Worm (Caenorhabditis elegans) whole organism, late embryonic: Measurements from ENCODE around the gene C06A1.6.

ENCODE experiments used
- T23F11.4 ChIP-seq: fragments of 200-800 bp; sonication (Bioruptor generic); optimal IDR thresholded peaks from 2 replicates; lab custom pipeline; 2018; ENCODE audit warnings: mild to moderate bottlenecking, missing genetic modification characterization, missing compliant biosample characterization
- ceh-31 ChIP-seq: sonication (generic microtip); optimal IDR thresholded peaks from 2 replicates; lab custom pipeline; 2016; ENCODE audit warnings: missing genetic modification characterization, missing compliant biosample characterization
- ceh-9 ChIP-seq: sonication (generic microtip); optimal IDR thresholded peaks from 2 replicates; lab custom pipeline; 2016; ENCODE audit warnings: mild to moderate bottlenecking, missing genetic modification characterization, inconsistent platforms, missing compliant biosample characterization
- fax-1 ChIP-seq: sonication (generic microtip); optimal IDR thresholded peaks from 2 replicates; lab custom pipeline; 2016; ENCODE audit warnings: missing genotype, missing genetic modification characterization, missing compliant biosample characterization
- fkh-10 ChIP-seq: fragments of 150-350 bp; optimal IDR thresholded peaks from 2 replicates; lab custom pipeline; 2014; ENCODE audit warnings: missing biosample characterization, missing genetic modification reagents, missing genetic modification characterization
- fkh-6 ChIP-seq: sonication (generic microtip); optimal IDR thresholded peaks from 2 replicates; lab custom pipeline; 2016; ENCODE audit warnings: missing genetic modification characterization, missing compliant biosample characterization
- nhr-11 ChIP-seq: fragments of 150-350 bp; optimal IDR thresholded peaks from 2 replicates; lab custom pipeline; 2014; ENCODE audit warnings: missing biosample characterization, missing genetic modification characterization
- pag-3 ChIP-seq: sonication (generic microtip); optimal IDR thresholded peaks from 2 replicates; lab custom pipeline; 2016; ENCODE audit warnings: missing compliant biosample characterization, missing genetic modification characterization, borderline replicate concordance
- pax-1 ChIP-seq: fragments of 150-350 bp; optimal IDR thresholded peaks from 2 replicates; lab custom pipeline; 2014; ENCODE audit warnings: missing biosample characterization, missing genetic modification characterization
- ref-2 ChIP-seq: sonication (generic microtip); optimal IDR thresholded peaks from 2 replicates; lab custom pipeline; 2016; ENCODE audit warnings: missing genetic modification characterization, missing compliant biosample characterization
- sox-2 ChIP-seq: fragments of 200-800 bp; sonication (Bioruptor generic); IDR thresholded peaks from 2 replicates; pipeline ENCODE4 v1.3.6; 2022; ENCODE audit warnings: missing genetic modification reagents, missing genetic modification characterization, missing compliant biosample characterization
- ttx-3 ChIP-seq: sonication (generic microtip); optimal IDR thresholded peaks from 2 replicates; lab custom pipeline; 2016; ENCODE audit warnings: missing genetic modification reagents, missing genetic modification characterization, missing compliant biosample characterization

DNA sequence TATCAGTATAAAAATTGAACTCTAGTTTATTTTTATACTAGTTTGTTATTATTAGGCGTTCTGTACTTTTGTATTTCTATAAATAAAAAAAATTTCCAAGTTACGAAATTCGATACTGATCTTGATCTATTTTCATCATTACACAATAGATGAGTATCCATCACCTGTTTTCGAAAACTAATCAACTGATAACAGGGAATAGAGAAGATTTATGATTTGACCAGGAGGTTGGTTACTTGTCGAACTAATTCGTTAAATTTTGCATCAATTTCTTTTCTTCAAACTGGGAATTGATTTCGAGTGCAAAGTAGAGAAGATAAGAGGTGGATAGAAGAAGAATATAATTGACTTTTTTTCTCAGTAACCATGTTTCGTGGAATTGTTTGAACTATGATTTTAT lies 49.1 kb downstream of the C06A1.6 start:
- TF ChIP-seq fkh-6 (tag; lab: Kevin White, UChicago), result no peak
- TF ChIP-seq pax-1 (tag; lab: Kevin White, UChicago), result no peak
- no peak for TF ChIP-seq fax-1 (tag; lab: Kevin White, UChicago)
- no peak for TF ChIP-seq T23F11.4 (GFP tag; lab: Kevin White, UChicago)
- TF ChIP-seq pag-3, result no peak
- TF ChIP-seq ttx-3 (tag; lab: Kevin White, UChicago), result no peak
- no peak for TF ChIP-seq ceh-31
- TF ChIP-seq nhr-11 (tag; lab: Kevin White, UChicago), result no peak
- TF ChIP-seq ref-2 (tag; lab: Kevin White, UChicago), result no peak
- no peak for TF ChIP-seq fkh-10
- TF ChIP-seq sox-2 (GFP tag; lab: Robert Waterston, UW), result no peak
- no peak for TF ChIP-seq ceh-9
